Worm (Caenorhabditis elegans) whole organism, young adult: Measurements from ENCODE around the gene snt-1.

Experiments
- B0035.1 ChIP-seq: sonication (generic microtip); optimal IDR thresholded peaks from 2 replicates; lab custom pipeline; 2016; ENCODE audit warnings: missing genetic modification characterization, mild to moderate bottlenecking, missing compliant biosample characterization, missing genotype, missing genetic modification reagents
- B0261.1 ChIP-seq: sonication (generic microtip); optimal IDR thresholded peaks from 2 replicates; lab custom pipeline; 2016; ENCODE audit warnings: mild to moderate bottlenecking, missing genetic modification characterization, moderate library complexity, missing compliant biosample characterization
- F22D6.2 ChIP-seq: sonication (generic microtip); optimal IDR thresholded peaks from 2 replicates; lab custom pipeline; 2016; ENCODE audit warnings: mild to moderate bottlenecking, missing genetic modification characterization, missing compliant biosample characterization
- F37B4.10 ChIP-seq: fragments of 200-800 bp; sonication (Bioruptor generic); IDR thresholded peaks from 2 replicates; pipeline ENCODE4 v1.3.6; 2022; ENCODE audit warnings: missing genetic modification characterization, missing compliant biosample characterization
- F39B2.1 ChIP-seq: fragments of 200-800 bp; sonication (Bioruptor generic); IDR thresholded peaks from 2 replicates; pipeline ENCODE4 v1.3.6; 2022; ENCODE audit warnings: missing genetic modification reagents, missing genetic modification characterization, missing compliant biosample characterization
- F57A8.1 ChIP-seq: fragments of 200-800 bp; sonication (Bioruptor generic); optimal IDR thresholded peaks from 2 replicates; lab custom pipeline; 2018; ENCODE audit warnings: mild to moderate bottlenecking, missing genetic modification characterization, moderate library complexity, missing compliant biosample characterization
- K12H6.12 ChIP-seq: fragments of 200-800 bp; sonication (Bioruptor generic); optimal IDR thresholded peaks from 2 replicates; lab custom pipeline; 2018; ENCODE audit warnings: mild to moderate bottlenecking, missing genetic modification characterization, missing compliant biosample characterization
- Y67H2A.10 ChIP-seq: fragments of 200-800 bp; sonication (Bioruptor generic); conservative IDR thresholded peaks from 2 replicates; pipeline ENCODE4 v1.3.6; 2022; ENCODE audit warnings: missing genetic modification reagents, missing genetic modification characterization, missing compliant biosample characterization
- ama-1 ChIP-seq, 3 experiments: fragments of 150-350 bp in 1 of 3; sonication (generic microtip) in 2 of 3; optimal IDR thresholded peaks; 2 replicates each; lab custom pipeline; 2014 to 2018; ENCODE audit warnings: missing biosample characterization in 2 of 3, missing genetic modification characterization in 2 of 3, missing genetic modification reagents in 2 of 3
- bed-2 ChIP-seq: fragments of 200-800 bp; sonication (Bioruptor generic); IDR thresholded peaks from 2 replicates; pipeline ENCODE4 v1.3.6; 2022; ENCODE audit warnings: missing genetic modification reagents, missing genetic modification characterization, missing compliant biosample characterization
- ccch-3 ChIP-seq: fragments of 200-800 bp; sonication (Bioruptor generic); optimal IDR thresholded peaks from 2 replicates; lab custom pipeline; 2018; ENCODE audit warnings: mild to moderate bottlenecking, missing genetic modification characterization, missing compliant biosample characterization
- cebp-1 ChIP-seq, 2 experiments: fragments of 200-800 bp in 1 of 2; sonication (Bioruptor generic) in 1 of 2; sonication (generic microtip) in 1 of 2; IDR thresholded peaks in 1 of 2; optimal IDR thresholded peaks in 1 of 2; 2 replicates each; pipeline versions ENCODE4 v1.3.6 to Lab custom; 2017 to 2022; ENCODE audit warnings: missing compliant biosample characterization in 2 of 2, missing genetic modification characterization in 2 of 2, mild to moderate bottlenecking in 1 of 2, missing genetic modification reagents in 1 of 2, moderate library complexity in 1 of 2
- ceh-27 ChIP-seq: fragments of 200-800 bp; sonication (Bioruptor generic); optimal IDR thresholded peaks from 2 replicates; lab custom pipeline; 2018; ENCODE audit warnings: mild to moderate bottlenecking, missing genetic modification characterization, moderate library complexity, missing compliant biosample characterization
- chd-7 ChIP-seq: sonication (generic microtip); optimal IDR thresholded peaks from 2 replicates; lab custom pipeline; 2016; ENCODE audit warnings: mild to moderate bottlenecking, missing genetic modification characterization, moderate library complexity, missing compliant biosample characterization
- dox-1 ChIP-seq: fragments of 200-800 bp; sonication (Bioruptor generic); IDR thresholded peaks from 2 replicates; pipeline ENCODE4 v1.3.6; 2022; ENCODE audit warnings: missing genetic modification reagents, missing genetic modification characterization, missing compliant biosample characterization
- egl-18 ChIP-seq: fragments of 200-800 bp; sonication (Bioruptor generic); IDR thresholded peaks from 2 replicates; pipeline ENCODE4 v1.3.6; 2022; ENCODE audit warnings: missing genetic modification reagents, missing genetic modification characterization, missing compliant biosample characterization
- egl-44 ChIP-seq: fragments of 200-800 bp; sonication (Bioruptor generic); IDR thresholded peaks from 2 replicates; pipeline ENCODE4 v1.3.6; 2022; ENCODE audit warnings: missing genetic modification reagents, missing genetic modification characterization, missing compliant biosample characterization
- egrh-3 ChIP-seq: fragments of 200-800 bp; sonication (Bioruptor generic); IDR thresholded peaks from 2 replicates; pipeline ENCODE4 v1.3.6; 2022; ENCODE audit warnings: missing genetic modification reagents, missing genetic modification characterization, missing compliant biosample characterization
- fkh-3 ChIP-seq: sonication (generic microtip); optimal IDR thresholded peaks from 2 replicates; lab custom pipeline; 2016; ENCODE audit warnings: mild to moderate bottlenecking, missing genetic modification characterization, missing compliant biosample characterization
- hlh-26 ChIP-seq: fragments of 200-800 bp; sonication (Bioruptor generic); conservative IDR thresholded peaks from 2 replicates; pipeline ENCODE4 v1.3.6; 2022; ENCODE audit warnings: missing genetic modification reagents, missing genetic modification characterization, missing compliant biosample characterization
- hmg-1.2 ChIP-seq: fragments of 200-800 bp; sonication (Bioruptor generic); IDR thresholded peaks from 2 replicates; pipeline ENCODE4 v1.3.6; 2022; ENCODE audit warnings: missing genetic modification reagents, missing genetic modification characterization, missing compliant biosample characterization
- hsf-1 ChIP-seq: fragments of 200-800 bp; sonication (Bioruptor generic); IDR thresholded peaks from 2 replicates; pipeline ENCODE4 v1.3.6; 2022; ENCODE audit warnings: missing genetic modification reagents, missing genetic modification characterization, missing compliant biosample characterization
- lin-35 ChIP-seq, 3 experiments: fragments of 150-350 bp in 2 of 3; sonication (generic microtip) in 1 of 3; optimal IDR thresholded peaks; 2 replicates each; lab custom pipeline; 2014 to 2018; ENCODE audit warnings: missing biosample characterization in 3 of 3, missing genetic modification characterization in 3 of 3, missing genetic modification reagents in 3 of 3
- lsl-1 ChIP-seq: fragments of 200-800 bp; sonication (Bioruptor generic); optimal IDR thresholded peaks from 2 replicates; lab custom pipeline; 2018; ENCODE audit warnings: mild to moderate bottlenecking, missing genetic modification characterization, moderate library complexity, missing compliant biosample characterization
- lsy-27 ChIP-seq: sonication (generic microtip); optimal IDR thresholded peaks from 2 replicates; lab custom pipeline; 2017; ENCODE audit warnings: missing genetic modification characterization, mild to moderate bottlenecking, missing compliant biosample characterization, antibody characterized with exemption, missing genotype, borderline replicate concordance; ENCODE audit not compliant: insufficient read depth
- madf-6 ChIP-seq: fragments of 200-800 bp; sonication (Bioruptor generic); IDR thresholded peaks from 2 replicates; pipeline ENCODE4 v1.3.6; 2022; ENCODE audit warnings: missing genetic modification reagents, missing genetic modification characterization, missing compliant biosample characterization
- mes-4 ChIP-seq: sonication (generic microtip); optimal IDR thresholded peaks from 2 replicates; lab custom pipeline; 2016; ENCODE audit warnings: missing genotype, missing genetic modification characterization, missing compliant biosample characterization
- mxl-1 ChIP-seq: sonication (generic microtip); optimal IDR thresholded peaks from 2 replicates; lab custom pipeline; 2016; ENCODE audit warnings: missing genetic modification characterization, missing compliant biosample characterization
- nfyb-1 ChIP-seq: fragments of 200-800 bp; sonication (Bioruptor generic); IDR thresholded peaks from 2 replicates; pipeline ENCODE4 v1.3.6; 2022; ENCODE audit warnings: missing genetic modification reagents, missing genetic modification characterization, missing compliant biosample characterization
- nhr-179 ChIP-seq: sonication (generic microtip); optimal IDR thresholded peaks from 2 replicates; lab custom pipeline; 2016; ENCODE audit warnings: mild to moderate bottlenecking, missing genetic modification characterization, missing compliant biosample characterization
- nhr-80 ChIP-seq: sonication (generic microtip); optimal IDR thresholded peaks from 2 replicates; lab custom pipeline; 2016; ENCODE audit warnings: missing genetic modification characterization, missing compliant biosample characterization
- pbrm-1 ChIP-seq: fragments of 200-800 bp; sonication (Bioruptor generic); IDR thresholded peaks from 2 replicates; pipeline ENCODE4 v1.3.6; 2022; ENCODE audit warnings: missing genetic modification reagents, missing genetic modification characterization, missing compliant biosample characterization
- snpc-4 ChIP-seq, 5 experiments: fragments of 150-350 bp in 1 of 5; sonication (generic microtip) in 4 of 5; optimal IDR thresholded peaks; 2 replicates each; lab custom pipeline; 2014 to 2018; ENCODE audit warnings: missing genetic modification characterization in 5 of 5, missing biosample characterization in 3 of 5, antibody characterized with exemption in 2 of 5, mild to moderate bottlenecking in 2 of 5, missing compliant biosample characterization in 2 of 5, missing genotype in 2 of 5, moderate library complexity in 2 of 5, missing genetic modification reagents in 1 of 5
- somi-1 ChIP-seq: fragments of 200-800 bp; sonication (Bioruptor generic); optimal IDR thresholded peaks from 2 replicates; lab custom pipeline; 2018; ENCODE audit warnings: mild to moderate bottlenecking, missing genetic modification characterization, missing compliant biosample characterization
- sptf-2 ChIP-seq: fragments of 200-800 bp; sonication (Bioruptor generic); optimal IDR thresholded peaks from 2 replicates; lab custom pipeline; 2018; ENCODE audit warnings: mild to moderate bottlenecking, missing genetic modification characterization, missing compliant biosample characterization
- tbp1 ChIP-seq: fragments of 200-800 bp; sonication (Bioruptor generic); optimal IDR thresholded peaks from 2 replicates; lab custom pipeline; 2018; ENCODE audit warnings: mild to moderate bottlenecking, missing genetic modification characterization, missing compliant biosample characterization
- unc-130 ChIP-seq: sonication (generic microtip); optimal IDR thresholded peaks from 2 replicates; lab custom pipeline; 2016; ENCODE audit warnings: missing genetic modification reagents, missing genetic modification characterization, missing compliant biosample characterization
- xnd-1 ChIP-seq: sonication (generic microtip); optimal IDR thresholded peaks from 2 replicates; lab custom pipeline; 2016; ENCODE audit warnings: missing genotype, missing genetic modification reagents, missing genetic modification characterization, missing compliant biosample characterization
- zfh-2 ChIP-seq: fragments of 200-800 bp; sonication (Bioruptor generic); conservative IDR thresholded peaks from 2 replicates; pipeline ENCODE4 v1.3.6; 2022; ENCODE audit warnings: missing genetic modification reagents, missing genetic modification characterization, missing compliant biosample characterization
- ztf-18 ChIP-seq: sonication (generic microtip); optimal IDR thresholded peaks from 2 replicates; lab custom pipeline; 2016; ENCODE audit warnings: missing genotype, mild to moderate bottlenecking, missing genetic modification characterization, missing compliant biosample characterization
- ztf-26 ChIP-seq: sonication (generic microtip); optimal IDR thresholded peaks from 2 replicates; lab custom pipeline; 2017; ENCODE audit warnings: missing genetic modification characterization, missing compliant biosample characterization

Gene snt-1

DNA sequence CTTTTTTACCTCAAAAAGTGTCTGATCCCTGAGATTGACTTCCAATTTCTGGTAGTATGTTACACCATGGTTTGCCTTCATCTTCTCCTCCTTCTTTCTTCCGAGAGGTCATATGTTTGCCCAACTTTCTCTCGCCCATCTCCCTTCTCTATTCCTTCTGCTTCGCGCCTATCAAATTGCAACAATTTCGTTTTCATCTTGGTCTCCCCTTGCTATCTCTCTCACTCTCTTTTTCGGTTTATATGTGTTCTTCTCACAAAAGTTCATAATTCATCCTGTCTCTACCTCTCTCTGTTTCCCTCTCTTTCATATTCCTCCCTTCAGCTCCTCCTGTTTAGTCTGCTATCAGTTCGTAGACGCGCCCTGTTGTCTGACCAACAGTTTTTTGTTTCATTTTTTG lies 16.0 kb downstream of the snt-1 start:
- TF ChIP-seq zfh-2 (GFP tag; lab: Robert Waterston, UW) (peak; percentile 31; the same call in 1 of the 2 replicates), nhr-80 (tag; lab: Kevin White, UChicago) (peak; percentile 76), nfyb-1 (GFP tag; lab: Robert Waterston, UW) (0 out of 2 replicates have a peak, but pooled peaks have one; percentile 48), bed-2 (no peak), dox-1 (GFP tag; lab: Robert Waterston, UW) (peak; percentile 59), cebp-1 (GFP tag; IDR thresholded peaks at IDR 0.05; lab: Robert Waterston, UW) (no peak), cebp-1 (tag; optimal IDR thresholded peaks at IDR 0.05; lab: Kevin White, UChicago) (peak; percentile 46)

DNA sequence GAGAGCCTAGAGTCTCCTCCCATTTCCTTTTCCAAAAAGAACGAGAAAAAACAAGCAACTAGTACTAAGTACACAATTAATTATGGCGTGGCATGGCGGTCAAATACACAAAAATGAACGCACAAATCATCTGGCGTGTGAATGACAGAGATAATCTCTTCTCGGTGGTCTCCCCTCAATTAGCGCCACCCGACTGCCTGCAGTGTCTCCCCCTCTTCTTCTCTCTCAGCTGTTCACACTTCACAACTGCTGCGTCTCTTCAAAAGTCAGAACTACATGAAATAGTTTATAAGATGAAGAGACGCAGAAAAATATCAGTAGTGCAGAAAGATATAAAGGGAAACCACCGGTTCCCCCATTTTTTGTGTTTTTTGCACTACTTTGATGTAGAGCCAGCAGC lies 16.6 kb downstream of the snt-1 start:
- TF ChIP-seq egrh-3 (GFP tag; lab: Robert Waterston, UW) (peak; percentile 32; the same call in 1 of the 2 replicates), zfh-2 (GFP tag; lab: Robert Waterston, UW) (peak; percentile 61), hlh-26 (GFP tag; lab: Robert Waterston, UW) (no peak), hmg-1.2 (GFP tag; lab: Robert Waterston, UW) (peak; percentile 74), ama-1 (optimal IDR thresholded peaks at IDR 0.05; lab: Kevin White, UChicago) (no peak), ama-1 (GFP tag; optimal IDR thresholded peaks at IDR 0.05; lab: Kevin White, UChicago) (no peak), dox-1 (GFP tag; lab: Robert Waterston, UW) (peak; percentile 37; the same call in 1 of the 2 replicates), mes-4 (tag; lab: Kevin White, UChicago) (no peak), somi-1 (GFP tag; lab: Kevin White, UChicago) (peak; percentile 75), ztf-18 (tag; lab: Kevin White, UChicago) (no peak), snpc-4 (GFP tag; optimal IDR thresholded peaks at IDR 0.05; lab: Kevin White, UChicago) (no peak), snpc-4 (tag; optimal IDR thresholded peaks at IDR 0.05; lab: Kevin White, UChicago) (peak in 1 of 4 experiments; percentile 41), cebp-1 (GFP tag; IDR thresholded peaks at IDR 0.05; lab: Robert Waterston, UW) (no peak), cebp-1 (tag; optimal IDR thresholded peaks at IDR 0.05; lab: Kevin White, UChicago) (peak; percentile 27), K12H6.12 (peak; percentile 21)
- TF ChIP-seq, all 124 proteins: peak for 8

DNA sequence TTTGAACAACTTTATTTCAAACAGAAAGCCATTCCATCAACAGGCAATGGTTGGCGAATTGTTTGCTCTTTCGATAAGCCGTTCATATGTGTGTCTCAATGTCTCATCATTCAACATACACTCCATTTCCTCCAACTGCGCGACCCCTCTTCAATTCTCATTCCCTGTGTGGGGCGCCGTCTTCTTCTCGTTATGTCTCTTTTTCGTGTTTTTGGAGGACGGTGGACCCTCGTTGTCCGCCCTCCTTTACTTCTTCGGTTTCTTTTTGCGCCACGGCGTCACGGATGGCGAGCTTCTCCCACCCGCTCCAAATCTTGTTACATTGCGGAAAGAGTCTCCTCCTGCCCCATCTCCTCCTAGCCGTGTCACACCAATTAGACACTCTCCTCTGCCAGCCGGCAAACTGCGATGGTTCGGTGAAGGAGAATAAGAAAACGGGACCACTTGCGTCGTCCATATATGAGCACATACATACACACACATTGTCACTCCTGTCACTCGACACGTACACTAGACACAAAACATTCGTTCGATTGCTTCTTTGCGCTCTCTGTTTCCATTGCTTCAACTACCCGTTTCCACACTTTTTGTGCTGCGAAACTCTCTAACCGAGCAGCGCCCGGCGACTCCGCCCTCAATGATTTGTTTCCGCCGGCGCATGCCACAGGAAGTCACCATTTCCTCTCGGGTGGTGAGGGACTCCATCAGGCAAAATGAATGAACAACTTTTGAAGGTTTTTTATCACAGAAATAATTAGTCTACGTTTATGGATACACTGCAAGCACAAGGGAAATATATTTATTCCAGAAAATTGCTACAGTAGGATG lies 17.5 kb downstream of the snt-1 start:
- TF ChIP-seq sptf-2 (GFP tag; lab: Kevin White, UChicago) (no peak), fkh-3 (tag; lab: Kevin White, UChicago) (no peak), lsy-27 (tag; lab: Kevin White, UChicago) (no peak), chd-7 (no peak), lin-35 (GFP tag; optimal IDR thresholded peaks at IDR 0.05; lab: Kevin White, UChicago) (no peak), F22D6.2 (tag; lab: Kevin White, UChicago) (no peak), madf-6 (GFP tag; lab: Robert Waterston, UW) (no peak), Y67H2A.10 (GFP tag; lab: Robert Waterston, UW) (no peak), lsl-1 (no peak), ccch-3 (GFP tag; lab: Kevin White, UChicago) (no peak), B0261.1 (tag; lab: Kevin White, UChicago) (no peak), ztf-26 (no peak), B0035.1 (tag; lab: Kevin White, UChicago) (no peak), nhr-179 (tag; lab: Kevin White, UChicago) (no peak), egl-44 (GFP tag; lab: Robert Waterston, UW) (no peak), F37B4.10 (GFP tag; lab: Robert Waterston, UW) (0 out of 2 replicates have a peak, but pooled peaks have one; percentile 76), ceh-27 (peak; percentile 40), egl-18 (GFP tag; lab: Robert Waterston, UW) (no peak), egrh-3 (GFP tag; lab: Robert Waterston, UW) (no peak), F39B2.1 (GFP tag; lab: Robert Waterston, UW) (no peak), mxl-1 (no peak), hsf-1 (GFP tag; lab: Robert Waterston, UW) (no peak), tbp1 (no peak), pbrm-1 (0 out of 2 replicates have a peak, but pooled peaks have one; percentile 20), zfh-2 (GFP tag; lab: Robert Waterston, UW) (peak; percentile 84), somi-1 (GFP tag; lab: Kevin White, UChicago) (no peak), F57A8.1 (no peak), xnd-1 (tag; lab: Kevin White, UChicago) (no peak), unc-130 (GFP tag; lab: Kevin White, UChicago) (no peak)
